Fruit fly (Drosophila melanogaster) whole organism, embryonic: ENCODE results near the gene pyd.

Experiments used
- Adf1 ChIP-seq: fragments of 200-800 bp; sonication (Bioruptor generic); IDR thresholded peaks from 2 replicates; pipeline ENCODE4 v1.3.6; 2022; ENCODE audit warnings: missing biosample characterization, missing genetic modification characterization
- Atf3 ChIP-seq: fragments of 200-800 bp; sonication (Bioruptor generic); optimal IDR thresholded peaks from 3 replicates; lab custom pipeline; 2016; ENCODE audit warnings: missing biosample characterization, missing genetic modification characterization
- CG11398 ChIP-seq: fragments of 200-800 bp; sonication (Bioruptor generic); optimal IDR thresholded peaks from 2 replicates; lab custom pipeline; 2016; ENCODE audit warnings: missing biosample characterization, missing genetic modification characterization
- CG11456 ChIP-seq: fragments of 200-800 bp; sonication (Bioruptor generic); IDR thresholded peaks from 3 replicates; pipeline ENCODE4 v1.3.6; 2022; ENCODE audit warnings: missing biosample characterization, missing genetic modification characterization
- CG11504 ChIP-seq: fragments of 200-800 bp; sonication (Bioruptor generic); optimal IDR thresholded peaks from 3 replicates; lab custom pipeline; 2019; ENCODE audit warnings: missing biosample characterization, mild to moderate bottlenecking, missing genetic modification characterization, moderate library complexity
- CG11560 ChIP-seq: fragments of 200-800 bp; sonication (Bioruptor generic); IDR thresholded peaks from 3 replicates; pipeline ENCODE4 v1.3.6; 2022; ENCODE audit warnings: missing biosample characterization, missing genetic modification characterization
- CG13775 ChIP-seq: fragments of 200-800 bp; sonication (Bioruptor generic); optimal IDR thresholded peaks from 3 replicates; lab custom pipeline; 2017; ENCODE audit warnings: missing biosample characterization, mild to moderate bottlenecking, missing genetic modification characterization
- CG1529 ChIP-seq: fragments of 200-800 bp; sonication (Bioruptor generic); optimal IDR thresholded peaks from 3 replicates; lab custom pipeline; 2018; ENCODE audit warnings: missing biosample characterization, missing genetic modification characterization
- CG15514 ChIP-seq: fragments of 200-800 bp; sonication (Bioruptor generic); optimal IDR thresholded peaks from 3 replicates; lab custom pipeline; 2017; ENCODE audit warnings: missing biosample characterization, missing genetic modification characterization, mild to moderate bottlenecking, moderate library complexity, missing genetic modification reagents
- CG18599 ChIP-seq: fragments of 200-800 bp; sonication (Bioruptor generic); optimal IDR thresholded peaks from 3 replicates; lab custom pipeline; 2017; ENCODE audit warnings: missing biosample characterization, missing genetic modification characterization, mild to moderate bottlenecking, moderate library complexity, missing genetic modification reagents
- CG2202 ChIP-seq: fragments of 200-800 bp; sonication (Bioruptor generic); optimal IDR thresholded peaks from 2 replicates; lab custom pipeline; 2018; ENCODE audit warnings: missing biosample characterization, mild to moderate bottlenecking, missing genetic modification characterization
- CG30431 ChIP-seq: fragments of 200-800 bp; sonication (Bioruptor generic); optimal IDR thresholded peaks from 2 replicates; lab custom pipeline; 2017; ENCODE audit warnings: missing biosample characterization, missing genetic modification characterization
- CG42726 ChIP-seq: fragments of 200-800 bp; sonication (Bioruptor generic); IDR thresholded peaks from 2 replicates; pipeline ENCODE4 v1.3.6; 2022; ENCODE audit warnings: missing biosample characterization, missing genetic modification characterization; ENCODE audit not compliant: partially characterized antibody
- CG43689 ChIP-seq: fragments of 200-800 bp; sonication (Bioruptor generic); IDR thresholded peaks from 2 replicates; pipeline ENCODE4 v1.3.6; 2022; ENCODE audit warnings: missing biosample characterization, missing genetic modification characterization
- CG5180 ChIP-seq: fragments of 200-800 bp; sonication (Bioruptor generic); optimal IDR thresholded peaks from 3 replicates; lab custom pipeline; 2017; ENCODE audit warnings: missing biosample characterization, missing genetic modification characterization, mild to moderate bottlenecking, moderate library complexity, missing genetic modification reagents
- CG7745 ChIP-seq: fragments of 200-800 bp; sonication (Bioruptor generic); optimal IDR thresholded peaks from 2 replicates; lab custom pipeline; 2018; ENCODE audit warnings: missing biosample characterization, mild to moderate bottlenecking, missing genetic modification characterization, moderate library complexity
- CG7786 ChIP-seq: fragments of 200-800 bp; sonication (Bioruptor generic); optimal IDR thresholded peaks from 2 replicates; lab custom pipeline; 2016; ENCODE audit warnings: missing biosample characterization, missing genetic modification characterization
- CG8290 ChIP-seq, 3 experiments: fragments of 200-800 bp; sonication (Bioruptor generic); optimal IDR thresholded peaks; 2 replicates each; lab custom pipeline; 2016 to 2019; ENCODE audit warnings: missing biosample characterization in 3 of 3, missing genetic modification characterization in 3 of 3, mild to moderate bottlenecking in 2 of 3, moderate library complexity in 1 of 3
- CG9797 ChIP-seq: fragments of 200-800 bp; sonication (Bioruptor generic); optimal IDR thresholded peaks from 3 replicates; lab custom pipeline; 2018; ENCODE audit warnings: missing biosample characterization, mild to moderate bottlenecking, missing genetic modification characterization
- CG9817 ChIP-seq: fragments of 200-800 bp; sonication (Bioruptor generic); optimal IDR thresholded peaks from 2 replicates; lab custom pipeline; 2018; ENCODE audit warnings: missing biosample characterization, mild to moderate bottlenecking, missing genetic modification characterization, moderate library complexity
- Dbx ChIP-seq: fragments of 200-800 bp; sonication (Bioruptor generic); IDR thresholded peaks from 3 replicates; pipeline ENCODE4 v1.3.6; 2022; ENCODE audit warnings: missing biosample characterization, missing genetic modification characterization
- Dek ChIP-seq: fragments of 200-800 bp; sonication (Bioruptor generic); optimal IDR thresholded peaks from 3 replicates; lab custom pipeline; 2019; ENCODE audit warnings: missing biosample characterization, mild to moderate bottlenecking, missing genetic modification characterization, moderate library complexity
- Fer1 ChIP-seq: fragments of 200-800 bp; sonication (Bioruptor generic); optimal IDR thresholded peaks from 2 replicates; lab custom pipeline; 2017; ENCODE audit warnings: missing biosample characterization, mild to moderate bottlenecking, missing genetic modification characterization
- Jarid2 ChIP-seq: fragments of 200-800 bp; sonication (Bioruptor generic); optimal IDR thresholded peaks from 3 replicates; lab custom pipeline; 2017; ENCODE audit warnings: mild to moderate bottlenecking, missing biosample characterization, missing genetic modification reagents, missing genetic modification characterization
- MTF-1 ChIP-seq: fragments of 200-800 bp; sonication (Bioruptor generic); optimal IDR thresholded peaks from 2 replicates; lab custom pipeline; 2018; ENCODE audit warnings: missing biosample characterization, mild to moderate bottlenecking, missing genetic modification characterization, borderline replicate concordance
- Max ChIP-seq: fragments of 200-800 bp; sonication (Bioruptor generic); optimal IDR thresholded peaks from 2 replicates; lab custom pipeline; 2016; ENCODE audit warnings: missing biosample characterization, mild to moderate bottlenecking, missing genetic modification characterization
- Med ChIP-seq: fragments of 200-800 bp; sonication (Bioruptor generic); peaks from one replicate; lab custom pipeline; 2016; ENCODE audit warnings: missing biosample characterization, missing genetic modification characterization, mild to moderate bottlenecking, inconsistent platforms, moderate library complexity
- Mrtf ChIP-seq: fragments of 200-800 bp; sonication (Bioruptor generic); IDR thresholded peaks from 3 replicates; pipeline ENCODE4 v1.3.6; 2022; ENCODE audit warnings: missing biosample characterization, missing genetic modification characterization
- Oli ChIP-seq: fragments of 200-800 bp; sonication (Bioruptor generic); optimal IDR thresholded peaks from 2 replicates; lab custom pipeline; 2018; ENCODE audit warnings: missing biosample characterization, mild to moderate bottlenecking, missing genetic modification characterization, moderate library complexity
- Side ChIP-seq: fragments of 200-800 bp; sonication (Bioruptor generic); optimal IDR thresholded peaks from 2 replicates; lab custom pipeline; 2016; ENCODE audit warnings: missing biosample characterization, missing genetic modification characterization
- aop ChIP-seq: fragments of 200-800 bp; sonication (Bioruptor generic); IDR thresholded peaks from 2 replicates; pipeline ENCODE4 v1.3.6; 2022; ENCODE audit warnings: missing biosample characterization, missing genetic modification characterization
- bab2 ChIP-seq: fragments of 200-800 bp; sonication (Bioruptor generic); optimal IDR thresholded peaks from 2 replicates; lab custom pipeline; 2016; ENCODE audit warnings: missing biosample characterization, missing genetic modification characterization
- bcd ChIP-seq: fragments of 200-800 bp; sonication (Bioruptor generic); optimal IDR thresholded peaks from 2 replicates; lab custom pipeline; 2017; ENCODE audit warnings: missing biosample characterization, mild to moderate bottlenecking, missing genetic modification characterization
- cas ChIP-seq: fragments of 200-800 bp; sonication (Bioruptor generic); IDR thresholded peaks from 2 replicates; pipeline ENCODE4 v1.3.6; 2022; ENCODE audit warnings: missing biosample characterization, missing genetic modification characterization
- dmrt99B ChIP-seq: fragments of 200-800 bp; sonication (Bioruptor generic); optimal IDR thresholded peaks from 2 replicates; lab custom pipeline; 2018; ENCODE audit warnings: missing biosample characterization, mild to moderate bottlenecking, missing genetic modification characterization, moderate library complexity
- esg ChIP-seq: fragments of 200-800 bp; sonication (Bioruptor generic); conservative IDR thresholded peaks from 2 replicates; pipeline ENCODE4 v1.3.6; 2022; ENCODE audit warnings: missing biosample characterization, missing genetic modification characterization
- eve ChIP-seq, 2 experiments: fragments of >200 bp; optimal IDR thresholded peaks; 2 replicates each; lab custom pipeline; 2017; ENCODE audit warnings: missing biosample characterization in 2 of 2, missing genetic modification characterization in 2 of 2
- fd3F ChIP-seq: fragments of 200-800 bp; sonication (Bioruptor generic); optimal IDR thresholded peaks from 2 replicates; lab custom pipeline; 2018; ENCODE audit warnings: missing biosample characterization, mild to moderate bottlenecking, missing genetic modification characterization, moderate library complexity
- ham ChIP-seq: fragments of 200-800 bp; sonication (Bioruptor generic); IDR thresholded peaks from 2 replicates; pipeline ENCODE4 v1.3.6; 2022; ENCODE audit warnings: missing biosample characterization, missing genetic modification characterization
- mld ChIP-seq: fragments of 200-800 bp; sonication (Bioruptor generic); IDR thresholded peaks from 3 replicates; pipeline ENCODE4 v1.3.6; 2022; ENCODE audit warnings: missing biosample characterization, missing genetic modification characterization; ENCODE audit not compliant: partially characterized antibody
- prd ChIP-seq, 3 experiments: fragments of >200 bp in 2 of 3; fragments of 200-800 bp in 1 of 3; sonication (Bioruptor generic) in 1 of 3; optimal IDR thresholded peaks in 2 of 3; IDR thresholded peaks in 1 of 3; 2 replicates in 2 of 3; 3 replicates in 1 of 3; pipeline versions ENCODE4 v1.3.6 to Lab custom; 2017 to 2022; ENCODE audit warnings: missing biosample characterization in 1 of 3, missing genetic modification characterization in 1 of 3
- pum ChIP-seq: fragments of 200-800 bp; sonication (Bioruptor generic); optimal IDR thresholded peaks from 2 replicates; lab custom pipeline; 2016; ENCODE audit warnings: missing biosample characterization, missing genetic modification characterization
- sima ChIP-seq: fragments of 200-800 bp; sonication (Bioruptor generic); optimal IDR thresholded peaks from 2 replicates; lab custom pipeline; 2016; ENCODE audit warnings: missing biosample characterization, missing genetic modification characterization
- slou ChIP-seq: fragments of 200-800 bp; sonication (Bioruptor generic); optimal IDR thresholded peaks from 3 replicates; lab custom pipeline; 2016; ENCODE audit warnings: missing biosample characterization, missing genetic modification characterization
- stwl ChIP-seq: fragments of 200-800 bp; sonication (Bioruptor generic); optimal IDR thresholded peaks from 3 replicates; lab custom pipeline; 2018; ENCODE audit warnings: missing biosample characterization, mild to moderate bottlenecking, missing genetic modification characterization, moderate library complexity
- wdn ChIP-seq: fragments of 200-800 bp; sonication (Bioruptor generic); IDR thresholded peaks from 2 replicates; pipeline ENCODE4 v1.3.6; 2022; ENCODE audit warnings: missing biosample characterization, missing genetic modification characterization
- wek ChIP-seq: fragments of 200-800 bp; sonication (Bioruptor generic); optimal IDR thresholded peaks from 3 replicates; lab custom pipeline; 2018; ENCODE audit warnings: missing biosample characterization, mild to moderate bottlenecking, missing genetic modification characterization, moderate library complexity

Gene pyd

dm6 chr3R:8810397-8811184 lies 121.1 kb downstream of the pyd start (continued):
- peak; percentile 56 for TF ChIP-seq CG9817
- no peak for TF ChIP-seq CG11504
- peak; percentile 33 for TF ChIP-seq slou (GFP tag; lab: Kevin White, UChicago)
- peak; percentile 62 for TF ChIP-seq CG8290 (GFP tag; optimal IDR thresholded peaks at IDR 0.05; lab: Kevin White, UChicago)
- TF ChIP-seq CG8290 (tag; optimal IDR thresholded peaks at IDR 0.05; lab: Kevin White, UChicago) = peak; percentile 95 to 98
- peak; percentile 64 for TF ChIP-seq bcd (GFP tag; lab: Kevin White, UChicago)
- TF ChIP-seq CG15514 (GFP tag; lab: Kevin White, UChicago) = peak; percentile 85
- TF ChIP-seq Dek (tag; lab: Kevin White, UChicago) = peak; percentile 65
- no peak for TF ChIP-seq mld
- no peak for TF ChIP-seq esg
- no peak for TF ChIP-seq sima (GFP tag; lab: Kevin White, UChicago)
- peak; percentile 94 for TF ChIP-seq Med (GFP tag; lab: Kevin White, UChicago)
- TF ChIP-seq CG2202 (tag; lab: Kevin White, UChicago) = peak; percentile 90
- TF ChIP-seq CG42726 (GFP tag; lab: Robert Waterston, UW) = no peak
- peak; percentile 60 for TF ChIP-seq Atf3 (GFP tag; lab: Kevin White, UChicago)
- TF ChIP-seq cas (GFP tag; lab: Robert Waterston, UW) = no peak
- no peak for TF ChIP-seq CG11560 (tag; lab: Robert Waterston, UW)
- peak; percentile 90 for TF ChIP-seq CG1529 (GFP tag; lab: Kevin White, UChicago)
- TF ChIP-seq CG18599 (GFP tag; lab: Kevin White, UChicago) = peak; percentile 91
- TF ChIP-seq Jarid2 (GFP tag; lab: Kevin White, UChicago) = peak; percentile 74
- TF ChIP-seq Mrtf (GFP tag; lab: Robert Waterston, UW) = peak; percentile 52; the same call in 1 of the 3 replicates
- peak; percentile 23 for TF ChIP-seq pum (GFP tag; lab: Kevin White, UChicago)
- TF ChIP-seq prd (optimal IDR thresholded peaks at IDR 0.05; lab: Kevin White, UChicago) = no peak
- peak; percentile 51; the same call in 2 of the 3 replicates for TF ChIP-seq prd (GFP tag; IDR thresholded peaks at IDR 0.05; lab: Robert Waterston, UW)
- no peak for TF ChIP-seq CG30431 (GFP tag; lab: Kevin White, UChicago)
- TF ChIP-seq stwl (tag; lab: Kevin White, UChicago) = peak; percentile 3
- peak; percentile 59; the same call in 1 of the 2 replicates for TF ChIP-seq aop (GFP tag; lab: Robert Waterston, UW)
- peak; percentile 71 for TF ChIP-seq Max (GFP tag; lab: Kevin White, UChicago)
- TF ChIP-seq CG43689 (GFP tag; lab: Robert Waterston, UW) = no peak
- peak; percentile 2 for TF ChIP-seq CG9797 (GFP tag; lab: Kevin White, UChicago)
- TF ChIP-seq eve (GFP tag; optimal IDR thresholded peaks at IDR 0.05; lab: Kevin White, UChicago) = no peak
- peak; percentile 95 for TF ChIP-seq CG7745 (tag; lab: Kevin White, UChicago)
- TF ChIP-seq fd3F = peak; percentile 68
- TF ChIP-seq wdn = peak; percentile 47; the same call in 1 of the 2 replicates
- peak; percentile 68 for TF ChIP-seq CG7786
- TF ChIP-seq Adf1 = peak; percentile 59; the same call in 1 of the 2 replicates
- TF ChIP-seq bab2 (GFP tag; lab: Kevin White, UChicago) = peak; percentile 23
- TF ChIP-seq wek (GFP tag; lab: Kevin White, UChicago) = peak; percentile 97
- TF ChIP-seq ham (GFP tag; lab: Robert Waterston, UW) = no peak
- TF ChIP-seq CG13775 = peak; percentile 18
- TF ChIP-seq CG11456 (GFP tag; lab: Robert Waterston, UW) = 0 out of 3 replicates have a peak, but pooled peaks have one; percentile 38
- TF ChIP-seq Side (GFP tag; lab: Kevin White, UChicago) = peak; percentile 85
- peak; percentile 97 for TF ChIP-seq MTF-1 (GFP tag; lab: Kevin White, UChicago)
- peak; percentile 91 for TF ChIP-seq CG5180 (GFP tag; lab: Kevin White, UChicago)
- peak; percentile 95 for TF ChIP-seq Fer1 (GFP tag; lab: Kevin White, UChicago)
- no peak for TF ChIP-seq Oli
- peak; percentile 90 for TF ChIP-seq CG11398 (GFP tag; lab: Kevin White, UChicago)
- peak; percentile 56 for TF ChIP-seq dmrt99B (tag; lab: Kevin White, UChicago)
- TF ChIP-seq Dbx (GFP tag; lab: Robert Waterston, UW) = peak; percentile 74
